Worm (Caenorhabditis elegans) whole organism, mixed stage, embryonic: ENCODE measurements around the gene algn-5.

ENCODE experiments used
- blmp-1 ChIP-seq: fragments of 150-350 bp; optimal IDR thresholded peaks from 2 replicates; lab custom pipeline; 2014; ENCODE audit warnings: missing biosample characterization, missing genetic modification characterization
- ces-1 ChIP-seq: fragments of 150-350 bp; optimal IDR thresholded peaks from 2 replicates; lab custom pipeline; 2014; ENCODE audit warnings: missing biosample characterization, missing genetic modification reagents, missing genetic modification characterization
- drap-1 ChIP-seq: fragments of 200-800 bp; sonication (Bioruptor generic); optimal IDR thresholded peaks from 3 replicates; lab custom pipeline; 2018; ENCODE audit warnings: mild to moderate bottlenecking, missing genetic modification characterization, missing compliant biosample characterization
- hlh-1 ChIP-seq: fragments of 150-350 bp; optimal IDR thresholded peaks from 2 replicates; lab custom pipeline; 2014; ENCODE audit warnings: missing biosample characterization, missing genetic modification reagents, missing genetic modification characterization
- pha-4 ChIP-seq: fragments of 150-350 bp; optimal IDR thresholded peaks from 2 replicates; lab custom pipeline; 2018; ENCODE audit warnings: missing biosample characterization, missing genetic modification reagents, missing genetic modification characterization
- snpc-4 ChIP-seq: fragments of 150-350 bp; optimal IDR thresholded peaks from 2 replicates; lab custom pipeline; 2014; ENCODE audit warnings: missing biosample characterization, missing genetic modification characterization
- sptf-1 ChIP-seq: sonication (generic microtip); optimal IDR thresholded peaks from 2 replicates; lab custom pipeline; 2017; ENCODE audit warnings: mild to moderate bottlenecking, missing genetic modification characterization, moderate library complexity, missing compliant biosample characterization

DNA sequence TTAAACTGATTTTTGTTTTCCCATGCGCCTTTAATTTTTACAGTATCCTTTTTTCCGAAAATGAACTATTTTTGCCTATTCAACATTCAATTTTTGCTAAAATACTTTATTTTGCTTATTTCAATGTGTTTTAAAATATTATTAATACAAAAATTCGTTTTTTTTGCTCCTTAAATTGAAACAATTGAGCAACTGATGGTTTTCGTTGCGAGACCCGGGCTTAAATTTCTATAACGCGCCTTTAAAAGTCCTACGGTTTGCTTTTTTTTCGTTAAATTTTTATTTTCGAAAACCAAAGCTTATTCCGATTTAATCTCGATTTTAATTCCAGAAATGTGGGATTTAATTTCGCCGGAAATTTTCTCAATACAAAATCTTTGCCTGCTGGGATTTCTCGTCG, at the start of gene algn-5:
- TF ChIP-seq snpc-4 (tag; lab: Kevin White, UChicago) (no peak), hlh-1 (no peak), pha-4 (tag; lab: Kevin White, UChicago) (no peak), ces-1 (no peak), blmp-1 (tag; lab: Kevin White, UChicago) (no peak), drap-1 (GFP tag; lab: Kevin White, UChicago) (no peak), sptf-1 (tag; lab: Kevin White, UChicago) (no peak)
